Fruit fly (Drosophila melanogaster) whole organism, prepupa: ENCODE data around the gene Drak.
A peak's percentile ranks its signal among the peaks of the same experiment; 100 is the strongest.

ENCODE experiments used
- Blimp-1 ChIP-seq: fragments of 200-800 bp; sonication (Bioruptor generic); optimal IDR thresholded peaks from 3 replicates; lab custom pipeline; 2017; ENCODE audit warnings: missing biosample characterization, missing genetic modification characterization, mild to moderate bottlenecking, moderate library complexity, missing genetic modification reagents
- CG10631 ChIP-seq: fragments of 200-800 bp; sonication (Bioruptor generic); optimal IDR thresholded peaks from 2 replicates; lab custom pipeline; 2016; ENCODE audit warnings: missing biosample characterization, missing genetic modification characterization
- CG10669 ChIP-seq: fragments of 200-800 bp; sonication (Bioruptor generic); optimal IDR thresholded peaks from 3 replicates; lab custom pipeline; 2018; ENCODE audit warnings: missing biosample characterization, mild to moderate bottlenecking, missing genetic modification characterization, moderate library complexity
- CG11294 ChIP-seq: fragments of 200-800 bp; sonication (Bioruptor generic); IDR thresholded peaks from 2 replicates; pipeline ENCODE4 v1.3.6; 2022; ENCODE audit warnings: missing biosample characterization, missing genetic modification characterization
- CG15336 ChIP-seq: fragments of 200-800 bp; sonication (Bioruptor generic); IDR thresholded peaks from 2 replicates; pipeline ENCODE4 v1.3.6; 2022; ENCODE audit warnings: missing biosample characterization, missing genetic modification characterization
- CG1621 ChIP-seq: fragments of 200-800 bp; sonication (Bioruptor generic); optimal IDR thresholded peaks from 3 replicates; lab custom pipeline; 2018; ENCODE audit warnings: missing biosample characterization, mild to moderate bottlenecking, missing genetic modification characterization
- CG16779 ChIP-seq: fragments of 200-800 bp; sonication (Bioruptor generic); optimal IDR thresholded peaks from 3 replicates; lab custom pipeline; 2017; ENCODE audit warnings: missing biosample characterization, mild to moderate bottlenecking, missing genetic modification characterization
- CG3032 ChIP-seq: fragments of 200-800 bp; optimal IDR thresholded peaks from 2 replicates; lab custom pipeline; 2019; ENCODE audit warnings: missing biosample characterization, mild to moderate bottlenecking, missing genetic modification characterization, moderate library complexity
- CG31627 ChIP-seq: fragments of 200-800 bp; sonication (Bioruptor generic); optimal IDR thresholded peaks from 3 replicates; lab custom pipeline; 2016; ENCODE audit warnings: missing biosample characterization, missing genetic modification characterization
- CG34406 ChIP-seq: fragments of 200-800 bp; sonication (Bioruptor generic); optimal IDR thresholded peaks from 3 replicates; lab custom pipeline; 2016; ENCODE audit warnings: missing biosample characterization, missing genetic modification characterization
- CG3919 ChIP-seq: fragments of 200-800 bp; sonication (Bioruptor generic); optimal IDR thresholded peaks from 3 replicates; lab custom pipeline; 2016; ENCODE audit warnings: missing biosample characterization, missing genetic modification characterization
- CG4318 ChIP-seq: fragments of 200-800 bp; sonication (Bioruptor generic); optimal IDR thresholded peaks from 3 replicates; lab custom pipeline; 2017; ENCODE audit warnings: missing biosample characterization, mild to moderate bottlenecking, missing genetic modification characterization
- CG6163 ChIP-seq: fragments of 200-800 bp; sonication (Bioruptor generic); IDR thresholded peaks from 3 replicates; pipeline ENCODE4 v1.3.6; 2022; ENCODE audit warnings: missing biosample characterization, missing genetic modification characterization
- CG6276 ChIP-seq: fragments of 200-800 bp; sonication (Bioruptor generic); optimal IDR thresholded peaks from 2 replicates; lab custom pipeline; 2017; ENCODE audit warnings: missing biosample characterization, mild to moderate bottlenecking, missing genetic modification characterization
- CG6792 ChIP-seq: fragments of 200-800 bp; sonication (Bioruptor generic); optimal IDR thresholded peaks from 3 replicates; lab custom pipeline; 2016; ENCODE audit warnings: missing biosample characterization, missing genetic modification characterization
- CG6808 ChIP-seq: fragments of 200-800 bp; sonication (Bioruptor generic); optimal IDR thresholded peaks from 3 replicates; lab custom pipeline; 2017; ENCODE audit warnings: missing biosample characterization, missing genetic modification characterization, mild to moderate bottlenecking, moderate library complexity, missing genetic modification reagents
- CG8119 ChIP-seq: fragments of 200-800 bp; sonication (Bioruptor generic); IDR thresholded peaks from 3 replicates; pipeline ENCODE4 v1.3.6; 2022; ENCODE audit warnings: missing biosample characterization, missing genetic modification characterization
- CG8632 ChIP-seq: fragments of 200-800 bp; sonication (Bioruptor generic); optimal IDR thresholded peaks from 3 replicates; lab custom pipeline; 2016; ENCODE audit warnings: missing biosample characterization, missing genetic modification characterization
- CG9139 ChIP-seq: fragments of 200-800 bp; sonication (Bioruptor generic); optimal IDR thresholded peaks from 3 replicates; lab custom pipeline; 2017; ENCODE audit warnings: missing biosample characterization, mild to moderate bottlenecking, missing genetic modification characterization
- Eip75B ChIP-seq: fragments of 200-800 bp; sonication (Bioruptor generic); optimal IDR thresholded peaks from 3 replicates; lab custom pipeline; 2016; ENCODE audit warnings: missing biosample characterization, missing genetic modification characterization
- Eip78C ChIP-seq: fragments of 200-800 bp; sonication (Bioruptor generic); peaks from one replicate; lab custom pipeline; 2016; ENCODE audit warnings: missing biosample characterization, missing genetic modification characterization
- Eip93F ChIP-seq: fragments of 200-800 bp; sonication (Bioruptor generic); optimal IDR thresholded peaks from 2 replicates; lab custom pipeline; 2016; ENCODE audit warnings: missing biosample characterization, mild to moderate bottlenecking, missing genetic modification characterization
- Ets21C ChIP-seq: fragments of 200-800 bp; sonication (Bioruptor generic); optimal IDR thresholded peaks from 3 replicates; lab custom pipeline; 2016; ENCODE audit warnings: missing biosample characterization, missing genetic modification characterization
- Ets96B ChIP-seq: fragments of 200-800 bp; optimal IDR thresholded peaks from 2 replicates; lab custom pipeline; 2019; ENCODE audit warnings: missing biosample characterization, mild to moderate bottlenecking, missing genetic modification characterization, moderate library complexity
- Gug ChIP-seq: fragments of 200-800 bp; sonication (Bioruptor generic); IDR thresholded peaks from 2 replicates; pipeline ENCODE4 v1.3.6; 2022; ENCODE audit warnings: missing biosample characterization, missing genetic modification characterization
- Hr39 ChIP-seq: fragments of 200-800 bp; sonication (Bioruptor generic); optimal IDR thresholded peaks from 2 replicates; lab custom pipeline; 2016; ENCODE audit warnings: missing biosample characterization, missing genetic modification characterization
- Hr4 ChIP-seq: fragments of 200-800 bp; sonication (Bioruptor generic); optimal IDR thresholded peaks from 3 replicates; lab custom pipeline; 2016; ENCODE audit warnings: missing biosample characterization, missing genetic modification characterization
- Lpt ChIP-seq: fragments of 200-800 bp; sonication (Bioruptor generic); optimal IDR thresholded peaks from 3 replicates; lab custom pipeline; 2016; ENCODE audit warnings: missing biosample characterization, missing genetic modification characterization
- Met ChIP-seq: fragments of 200-800 bp; sonication (Bioruptor generic); optimal IDR thresholded peaks from 3 replicates; lab custom pipeline; 2016; ENCODE audit warnings: missing biosample characterization, missing genetic modification characterization
- OdsH ChIP-seq: fragments of 200-800 bp; sonication (Bioruptor generic); optimal IDR thresholded peaks from 3 replicates; lab custom pipeline; 2016; ENCODE audit warnings: missing biosample characterization, missing genetic modification characterization
- Sox15 ChIP-seq: fragments of 200-800 bp; sonication (Bioruptor generic); optimal IDR thresholded peaks from 3 replicates; lab custom pipeline; 2016; ENCODE audit warnings: missing biosample characterization, missing genetic modification characterization
- dac ChIP-seq: fragments of 200-800 bp; sonication (Bioruptor generic); optimal IDR thresholded peaks from 2 replicates; lab custom pipeline; 2017; ENCODE audit warnings: missing biosample characterization, mild to moderate bottlenecking, missing genetic modification characterization
- dsx ChIP-seq: fragments of 200-800 bp; optimal IDR thresholded peaks from 3 replicates; lab custom pipeline; 2019; ENCODE audit warnings: missing biosample characterization, mild to moderate bottlenecking, missing genetic modification characterization, moderate library complexity; ENCODE audit not compliant: poor library complexity, severe bottlenecking
- esn ChIP-seq: fragments of 200-800 bp; sonication (Bioruptor generic); optimal IDR thresholded peaks from 2 replicates; lab custom pipeline; 2016; ENCODE audit warnings: missing biosample characterization, mild to moderate bottlenecking, missing genetic modification characterization, moderate library complexity
- fd59A ChIP-seq: fragments of 200-800 bp; sonication (Bioruptor generic); optimal IDR thresholded peaks from 2 replicates; lab custom pipeline; 2017; ENCODE audit warnings: missing biosample characterization, mild to moderate bottlenecking, missing genetic modification characterization, missing genetic modification reagents
- fd85E ChIP-seq: fragments of 200-800 bp; sonication (Bioruptor generic); optimal IDR thresholded peaks from 3 replicates; lab custom pipeline; 2016; ENCODE audit warnings: missing biosample characterization, missing genetic modification characterization
- fkh ChIP-seq: fragments of 200-800 bp; sonication (Bioruptor generic); optimal IDR thresholded peaks from 3 replicates; lab custom pipeline; 2017; ENCODE audit warnings: missing biosample characterization, mild to moderate bottlenecking, missing genetic modification characterization, moderate library complexity
- lz ChIP-seq: fragments of 200-800 bp; sonication (Bioruptor generic); optimal IDR thresholded peaks from 3 replicates; lab custom pipeline; 2016; ENCODE audit warnings: missing biosample characterization, missing genetic modification characterization
- salr ChIP-seq, 2 experiments: fragments of 200-800 bp; sonication (Bioruptor generic); optimal IDR thresholded peaks; 3 replicates each; lab custom pipeline; 2016 to 2018; ENCODE audit warnings: missing biosample characterization in 2 of 2, missing genetic modification characterization in 2 of 2, mild to moderate bottlenecking in 1 of 2
- ss ChIP-seq, 2 experiments: fragments of 200-800 bp; sonication (Bioruptor generic); optimal IDR thresholded peaks; 2 replicates in 1 of 2; 3 replicates in 1 of 2; lab custom pipeline; 2017 to 2018; ENCODE audit warnings: mild to moderate bottlenecking in 2 of 2, missing biosample characterization in 2 of 2, missing genetic modification characterization in 2 of 2, moderate library complexity in 1 of 2
- svp ChIP-seq: fragments of 200-800 bp; sonication (Bioruptor generic); peaks from one replicate; lab custom pipeline; 2016; ENCODE audit warnings: missing biosample characterization, missing genetic modification characterization
- vri ChIP-seq: fragments of 200-800 bp; sonication (Bioruptor generic); optimal IDR thresholded peaks from 3 replicates; lab custom pipeline; 2016; ENCODE audit warnings: missing biosample characterization, mild to moderate bottlenecking, missing genetic modification characterization

Drak gene

dm6 chrX:11494731-11495277 is 1.9 kb downstream of the Drak start (continued):
- TF ChIP-seq Ets96B (tag; lab: Kevin White, UChicago) (peak; percentile 94), fd59A (GFP tag; lab: Kevin White, UChicago) (peak; percentile 95), CG6163 (GFP tag; lab: Robert Waterston, UW) (peak; percentile 86), Sox15 (peak; percentile 95), CG31627 (GFP tag; lab: Kevin White, UChicago) (peak; percentile 95), Eip78C (GFP tag; lab: Kevin White, UChicago) (peak; percentile 98), Met (GFP tag; lab: Kevin White, UChicago) (peak; percentile 97), CG11294 (GFP tag; lab: Robert Waterston, UW) (0 out of 2 replicates have a peak, but pooled peaks have one; percentile 35), CG9139 (peak; percentile 90), CG4318 (GFP tag; lab: Kevin White, UChicago) (peak; percentile 81), CG15336 (peak; percentile 86), Ets21C (peak; percentile 96), CG16779 (tag; lab: Kevin White, UChicago) (peak; percentile 87), ss (GFP tag; optimal IDR thresholded peaks at IDR 0.05; lab: Kevin White, UChicago) (peak; percentile 95 to 96)
- TF ChIP-seq, all 60 proteins: peak for 59

DNA sequence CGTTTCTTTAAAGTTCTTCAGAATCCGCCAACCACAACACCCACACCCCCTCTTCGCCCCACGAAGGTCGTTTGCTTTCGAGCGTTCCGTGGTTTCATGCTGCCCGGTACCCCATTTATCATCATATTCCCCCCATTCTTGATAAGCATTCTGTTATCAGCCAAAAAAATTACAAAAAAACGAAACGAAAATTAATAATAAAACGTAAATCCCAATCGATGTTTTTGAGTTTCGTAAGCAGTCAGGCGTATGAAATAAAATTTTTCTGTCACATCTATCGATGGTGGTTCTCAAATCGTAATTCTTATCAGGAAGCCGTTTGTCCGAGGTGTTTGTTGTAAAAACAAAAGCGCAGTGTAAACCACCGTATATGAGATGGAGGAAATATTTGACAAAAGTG is 2.5 kb downstream of the Drak start:
- TF ChIP-seq Blimp-1 (GFP tag; lab: Kevin White, UChicago) (no peak), vri (GFP tag; lab: Kevin White, UChicago) (peak; percentile 80), dsx (GFP tag; lab: Kevin White, UChicago) (no peak)

DNA sequence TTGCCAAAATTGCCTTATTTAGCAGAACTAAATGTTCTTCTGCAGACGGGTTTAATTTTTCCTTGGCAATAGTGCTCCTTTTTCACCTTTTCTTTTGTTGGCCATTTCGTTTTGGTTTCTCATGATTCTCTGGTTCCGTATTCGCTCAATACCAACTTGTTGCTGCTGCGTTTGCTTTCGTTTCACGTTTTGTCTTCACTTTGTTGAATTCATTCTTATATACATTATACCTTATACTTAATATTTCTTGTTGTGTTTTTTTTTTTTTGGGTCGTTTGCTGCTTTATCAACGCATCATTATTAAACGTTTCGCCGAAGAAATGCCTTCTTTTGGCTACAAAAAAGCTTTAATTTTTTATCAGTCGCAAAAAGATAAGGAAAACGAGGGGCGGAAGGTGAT is 3.3 kb downstream of the Drak start:
- TF ChIP-seq Eip78C (GFP tag; lab: Kevin White, UChicago) (no peak), Eip75B (GFP tag; lab: Kevin White, UChicago) (no peak), esn (GFP tag; lab: Kevin White, UChicago) (no peak), CG16779 (tag; lab: Kevin White, UChicago) (no peak), fd85E (GFP tag; lab: Kevin White, UChicago) (no peak), Eip93F (peak; percentile 49), CG31627 (GFP tag; lab: Kevin White, UChicago) (no peak), CG1621 (tag; lab: Kevin White, UChicago) (no peak), vri (GFP tag; lab: Kevin White, UChicago) (peak; percentile 40), svp (peak; percentile 55), Hr39 (no peak), CG3919 (GFP tag; lab: Kevin White, UChicago) (no peak), CG6792 (no peak), CG10669 (no peak), fkh (no peak), CG6276 (no peak), salr (GFP tag; optimal IDR thresholded peaks at IDR 0.05; lab: Kevin White, UChicago) (no peak)

dm6 chrX:11498143-11498542 is 5.2 kb downstream of the Drak start:
- no peak for TF ChIP-seq Gug (GFP tag; lab: Robert Waterston, UW)
- TF ChIP-seq CG8632 = no peak
- no peak for TF ChIP-seq CG16779 (tag; lab: Kevin White, UChicago)
- no peak for TF ChIP-seq Lpt (GFP tag; lab: Kevin White, UChicago)
- no peak for TF ChIP-seq CG34406 (GFP tag; lab: Kevin White, UChicago)
- TF ChIP-seq CG3032 (tag; lab: Kevin White, UChicago) = no peak
- TF ChIP-seq CG6808 = no peak
- no peak for TF ChIP-seq fd59A (GFP tag; lab: Kevin White, UChicago)
- TF ChIP-seq lz (GFP tag; lab: Kevin White, UChicago) = no peak
- no peak for TF ChIP-seq CG6276
- no peak for TF ChIP-seq OdsH (GFP tag; lab: Kevin White, UChicago)
- TF ChIP-seq dac (GFP tag; lab: Kevin White, UChicago) = no peak
- no peak for TF ChIP-seq CG8119
- no peak for TF ChIP-seq fd85E (GFP tag; lab: Kevin White, UChicago)
- TF ChIP-seq CG10631 (GFP tag; lab: Kevin White, UChicago) = no peak
- no peak for TF ChIP-seq Ets21C
- TF ChIP-seq vri (GFP tag; lab: Kevin White, UChicago) = no peak
- no peak for TF ChIP-seq Eip78C (GFP tag; lab: Kevin White, UChicago)
- TF ChIP-seq Eip93F = no peak
- TF ChIP-seq Hr4 = no peak
